Fruit fly (Drosophila melanogaster) whole organism, wandering third instar larva: Measurements from ENCODE around the gene CG31954.

ENCODE experiments used
- Abd-B ChIP-seq: fragments of >200 bp; optimal IDR thresholded peaks from 2 replicates; lab custom pipeline; 2017; ENCODE audit warnings: missing biosample characterization, missing genetic modification characterization
- Dif ChIP-seq: fragments of 200-275, 200-300 bp; sonication (Bioruptor generic); optimal IDR thresholded peaks from 2 replicates; lab custom pipeline; 2018; ENCODE audit warnings: missing biosample characterization, missing genetic modification characterization; ENCODE audit not compliant: partially characterized antibody
- N ChIP-seq: fragments of >200 bp; optimal IDR thresholded peaks from 2 replicates; lab custom pipeline; 2018; ENCODE audit warnings: missing biosample characterization, missing external identifiers, missing genetic modification characterization
- jim ChIP-seq: fragments of 175-275, 200-325 bp; sonication (Bioruptor generic); optimal IDR thresholded peaks from 2 replicates; lab custom pipeline; 2016; ENCODE audit warnings: missing biosample characterization, mild to moderate bottlenecking, missing genetic modification characterization
- usp ChIP-seq: fragments of >200 bp; optimal IDR thresholded peaks from 2 replicates; lab custom pipeline; 2017; ENCODE audit warnings: missing biosample characterization, missing genetic modification characterization
- woc ChIP-seq: sonication (Bioruptor generic); optimal IDR thresholded peaks from 2 replicates; lab custom pipeline; 2016; ENCODE audit warnings: missing biosample characterization, mild to moderate bottlenecking, missing genetic modification characterization

- TF ChIP-seq Dif (GFP tag; lab: Kevin White, UChicago), result no peak
- no peak for TF ChIP-seq usp
- no peak for TF ChIP-seq jim (GFP tag; lab: Kevin White, UChicago)
- TF ChIP-seq Abd-B (GFP tag; lab: Kevin White, UChicago), result no peak
- no peak for TF ChIP-seq woc (GFP tag; lab: Kevin White, UChicago)
- TF ChIP-seq N (GFP tag; lab: Kevin White, UChicago), result no peak
These were observed 34.7 kb downstream of the CG31954 start for dm6 chr2L:3475168-3475567.
